Worm (Caenorhabditis elegans) whole organism, L2 larva: ENCODE results near the gene best-2.
A peak's percentile ranks its signal among the peaks of the same experiment; 100 is the strongest.

Source experiments
- F13H6.1 ChIP-seq: sonication (generic microtip); optimal IDR thresholded peaks from 2 replicates; lab custom pipeline; 2016; ENCODE audit warnings: missing genetic modification characterization, missing compliant biosample characterization
- nhr-12 ChIP-seq: fragments of 150-350 bp; optimal IDR thresholded peaks from 2 replicates; lab custom pipeline; 2014; ENCODE audit warnings: missing biosample characterization, missing genetic modification characterization

ce11 chrIV:13082836-13083763, 29.8 kb downstream of the best-2 start:
- no peak for TF ChIP-seq nhr-12 (tag; lab: Kevin White, UChicago)
- TF ChIP-seq F13H6.1 (tag; lab: Kevin White, UChicago), result peak; percentile 17
